Fruit fly (Drosophila melanogaster) whole organism, embryonic: Measurements from ENCODE around the gene Spn88Ea.

Source experiments
- Abd-B ChIP-seq: fragments of 200-800 bp; sonication (Bioruptor generic); optimal IDR thresholded peaks from 2 replicates; lab custom pipeline; 2018; ENCODE audit warnings: missing biosample characterization, mild to moderate bottlenecking, missing genetic modification characterization, moderate library complexity
- Antp ChIP-seq: fragments of 200-800 bp; sonication (Bioruptor generic); optimal IDR thresholded peaks from 3 replicates; lab custom pipeline; 2016; ENCODE audit warnings: missing biosample characterization, missing genetic modification characterization
- BtbVII ChIP-seq: fragments of 200-800 bp; sonication (Bioruptor generic); optimal IDR thresholded peaks from 3 replicates; lab custom pipeline; 2017; ENCODE audit warnings: missing biosample characterization, mild to moderate bottlenecking, missing genetic modification characterization
- CG10366 ChIP-seq: fragments of 200-800 bp; sonication (Bioruptor generic); IDR thresholded peaks from 2 replicates; pipeline ENCODE4 v1.3.6; 2022; ENCODE audit warnings: missing biosample characterization, missing genetic modification characterization
- CG10959 ChIP-seq: fragments of 200-800 bp; sonication (Bioruptor generic); IDR thresholded peaks from 2 replicates; pipeline ENCODE4 v1.3.6; 2022; ENCODE audit warnings: missing biosample characterization, missing genetic modification characterization
- CG11723 ChIP-seq: fragments of 200-800 bp; sonication (Bioruptor generic); optimal IDR thresholded peaks from 2 replicates; lab custom pipeline; 2017; ENCODE audit warnings: missing biosample characterization, mild to moderate bottlenecking, missing genetic modification characterization
- CG13296 ChIP-seq: fragments of 200-800 bp; sonication (Bioruptor generic); optimal IDR thresholded peaks from 3 replicates; lab custom pipeline; 2018; ENCODE audit warnings: missing biosample characterization, mild to moderate bottlenecking, missing genetic modification characterization
- CG13424 ChIP-seq: fragments of 200-800 bp; sonication (Bioruptor generic); optimal IDR thresholded peaks from 2 replicates; lab custom pipeline; 2019; ENCODE audit warnings: missing biosample characterization, mild to moderate bottlenecking, missing genetic modification characterization, moderate library complexity
- CG17359 ChIP-seq: fragments of 200-800 bp; sonication (Bioruptor generic); optimal IDR thresholded peaks from 3 replicates; lab custom pipeline; 2018; ENCODE audit warnings: missing biosample characterization, mild to moderate bottlenecking, missing genetic modification characterization, moderate library complexity
- CG17385 ChIP-seq: fragments of 200-800 bp; sonication (Bioruptor generic); optimal IDR thresholded peaks from 3 replicates; lab custom pipeline; 2018; ENCODE audit warnings: missing biosample characterization, mild to moderate bottlenecking, missing genetic modification characterization
- CG17829 ChIP-seq: fragments of 200-800 bp; optimal IDR thresholded peaks from 2 replicates; lab custom pipeline; 2019; ENCODE audit warnings: missing biosample characterization, mild to moderate bottlenecking, missing genetic modification characterization, moderate library complexity
- CG1792 ChIP-seq: fragments of 200-800 bp; sonication (Bioruptor generic); optimal IDR thresholded peaks from 2 replicates; lab custom pipeline; 2016; ENCODE audit warnings: missing biosample characterization, missing genetic modification characterization
- CG18619 ChIP-seq: fragments of 200-800 bp; sonication (Bioruptor generic); optimal IDR thresholded peaks from 3 replicates; lab custom pipeline; 2017; ENCODE audit warnings: missing biosample characterization, mild to moderate bottlenecking, missing genetic modification characterization
- CG18764 ChIP-seq: fragments of 200-800 bp; sonication (Bioruptor generic); optimal IDR thresholded peaks from 3 replicates; lab custom pipeline; 2016; ENCODE audit warnings: missing biosample characterization, missing genetic modification characterization
- CG2889 ChIP-seq: fragments of 200-800 bp; sonication (Bioruptor generic); IDR thresholded peaks from 3 replicates; pipeline ENCODE4 v1.3.6; 2022; ENCODE audit warnings: missing biosample characterization, missing genetic modification characterization
- CG5180 ChIP-seq: fragments of 200-800 bp; sonication (Bioruptor generic); optimal IDR thresholded peaks from 3 replicates; lab custom pipeline; 2017; ENCODE audit warnings: missing biosample characterization, missing genetic modification characterization, mild to moderate bottlenecking, moderate library complexity, missing genetic modification reagents
- CG8089 ChIP-seq: fragments of 200-800 bp; sonication (Bioruptor generic); optimal IDR thresholded peaks from 3 replicates; lab custom pipeline; 2016; ENCODE audit warnings: missing biosample characterization, missing genetic modification characterization
- CG8290 ChIP-seq, 3 experiments: fragments of 200-800 bp; sonication (Bioruptor generic); optimal IDR thresholded peaks; 2 replicates each; lab custom pipeline; 2016 to 2019; ENCODE audit warnings: missing biosample characterization in 3 of 3, missing genetic modification characterization in 3 of 3, mild to moderate bottlenecking in 2 of 3, moderate library complexity in 1 of 3
- CG8944 ChIP-seq: fragments of 200-800 bp; sonication (Bioruptor generic); optimal IDR thresholded peaks from 3 replicates; lab custom pipeline; 2016; ENCODE audit warnings: missing biosample characterization, missing genetic modification characterization
- CG9727 ChIP-seq: fragments of 200-800 bp; sonication (Bioruptor generic); optimal IDR thresholded peaks from 3 replicates; lab custom pipeline; 2017; ENCODE audit warnings: missing biosample characterization, mild to moderate bottlenecking, missing genetic modification characterization
- H15 ChIP-seq: fragments of 200-800 bp; sonication (Bioruptor generic); IDR thresholded peaks from 3 replicates; pipeline ENCODE4 v1.3.6; 2022; ENCODE audit warnings: missing biosample characterization, missing genetic modification characterization
- HLH3B ChIP-seq: fragments of 200-800 bp; sonication (Bioruptor generic); IDR thresholded peaks from 2 replicates; pipeline ENCODE4 v1.3.6; 2022; ENCODE audit warnings: missing biosample characterization, missing genetic modification characterization
- Neu2 ChIP-seq: fragments of 200-800 bp; sonication (Bioruptor generic); optimal IDR thresholded peaks from 3 replicates; lab custom pipeline; 2016; ENCODE audit warnings: missing biosample characterization, missing genetic modification characterization, borderline replicate concordance
- Nf-YA ChIP-seq: fragments of 200-800 bp; sonication (Bioruptor generic); IDR thresholded peaks from 2 replicates; pipeline ENCODE4 v1.3.6; 2022; ENCODE audit warnings: missing biosample characterization, missing genetic modification characterization
- Opbp ChIP-seq: fragments of 200-800 bp; sonication (Bioruptor generic); IDR thresholded peaks from 3 replicates; pipeline ENCODE4 v1.3.6; 2022; ENCODE audit warnings: missing biosample characterization, missing genetic modification characterization; ENCODE audit not compliant: partially characterized antibody
- Sry-β ChIP-seq: fragments of 200-800 bp; sonication (Bioruptor generic); optimal IDR thresholded peaks from 2 replicates; lab custom pipeline; 2018; ENCODE audit warnings: missing biosample characterization, mild to moderate bottlenecking, missing genetic modification characterization, moderate library complexity
- corto ChIP-seq: fragments of 200-800 bp; sonication (Bioruptor generic); optimal IDR thresholded peaks from 2 replicates; lab custom pipeline; 2016; ENCODE audit warnings: missing biosample characterization, mild to moderate bottlenecking, missing genetic modification characterization, moderate library complexity
- danr ChIP-seq: fragments of 200-800 bp; sonication (Bioruptor generic); IDR thresholded peaks from 2 replicates; pipeline ENCODE4 v1.3.6; 2022; ENCODE audit warnings: missing biosample characterization, missing genetic modification characterization
- dpn ChIP-seq, 2 experiments: fragments of 200-800 bp; sonication (Bioruptor generic); optimal IDR thresholded peaks; 3 replicates each; lab custom pipeline; 2016; ENCODE audit warnings: missing biosample characterization in 2 of 2, missing genetic modification characterization in 2 of 2
- gcm2 ChIP-seq: fragments of 200-800 bp; sonication (Bioruptor generic); optimal IDR thresholded peaks from 2 replicates; lab custom pipeline; 2016; ENCODE audit warnings: missing biosample characterization, missing genetic modification characterization
- gem ChIP-seq: fragments of 200-800 bp; sonication (Bioruptor generic); optimal IDR thresholded peaks from 2 replicates; lab custom pipeline; 2019; ENCODE audit warnings: missing biosample characterization, mild to moderate bottlenecking, missing genetic modification characterization, moderate library complexity
- gfzf ChIP-seq: fragments of 200-800 bp; sonication (Bioruptor generic); optimal IDR thresholded peaks from 2 replicates; lab custom pipeline; 2016; ENCODE audit warnings: missing biosample characterization, mild to moderate bottlenecking, missing genetic modification characterization, moderate library complexity
- hb ChIP-seq: fragments of 200-800 bp; sonication (Bioruptor generic); IDR thresholded peaks from 3 replicates; pipeline ENCODE4 v1.3.6; 2022; ENCODE audit warnings: missing biosample characterization, missing genetic modification characterization; ENCODE audit not compliant: partially characterized antibody
- hkb ChIP-seq, 2 experiments: fragments of 200-800 bp in 1 of 2; fragments of >200 bp in 1 of 2; sonication (Bioruptor generic) in 1 of 2; IDR thresholded peaks in 1 of 2; optimal IDR thresholded peaks in 1 of 2; 2 replicates each; pipeline versions ENCODE4 v1.3.6 to Lab custom; 2017 to 2022; ENCODE audit warnings: missing biosample characterization in 1 of 2, missing genetic modification characterization in 1 of 2
- kay ChIP-seq: fragments of 200-800 bp; sonication (Bioruptor generic); optimal IDR thresholded peaks from 2 replicates; lab custom pipeline; 2016; ENCODE audit warnings: missing biosample characterization, missing genetic modification characterization
- pnt ChIP-seq: fragments of 200-800 bp; sonication (Bioruptor generic); optimal IDR thresholded peaks from 3 replicates; lab custom pipeline; 2016; ENCODE audit warnings: missing biosample characterization, missing genetic modification characterization
- sqz ChIP-seq: fragments of 200-800 bp; sonication (Bioruptor generic); optimal IDR thresholded peaks from 3 replicates; lab custom pipeline; 2018; ENCODE audit warnings: missing biosample characterization, mild to moderate bottlenecking, missing genetic modification characterization
- sr ChIP-seq: fragments of 200-800 bp; sonication (Bioruptor generic); IDR thresholded peaks from 3 replicates; pipeline ENCODE4 v1.3.6; 2022; ENCODE audit warnings: missing biosample characterization, missing genetic modification characterization
- tin ChIP-seq: fragments of 200-800 bp; sonication (Bioruptor generic); optimal IDR thresholded peaks from 3 replicates; lab custom pipeline; 2016; ENCODE audit warnings: missing biosample characterization, missing genetic modification characterization
- tll ChIP-seq, 2 experiments: fragments of 200-800 bp in 1 of 2; fragments of >200 bp in 1 of 2; sonication (Bioruptor generic) in 1 of 2; optimal IDR thresholded peaks; 2 replicates each; lab custom pipeline; 2017 to 2019; ENCODE audit warnings: missing biosample characterization in 2 of 2, missing genetic modification characterization in 2 of 2, mild to moderate bottlenecking in 1 of 2, moderate library complexity in 1 of 2
- toy ChIP-seq: fragments of 200-800 bp; sonication (Bioruptor generic); IDR thresholded peaks from 2 replicates; pipeline ENCODE4 v1.3.6; 2022; ENCODE audit warnings: missing biosample characterization, missing genetic modification characterization
- tx ChIP-seq: fragments of 200-800 bp; sonication (Bioruptor generic); optimal IDR thresholded peaks from 2 replicates; lab custom pipeline; 2016; ENCODE audit warnings: missing biosample characterization, missing genetic modification characterization
- yki ChIP-seq: fragments of >200 bp; optimal IDR thresholded peaks from 3 replicates; lab custom pipeline; 2018
- zen ChIP-seq: fragments of 200-800 bp; sonication (Bioruptor generic); optimal IDR thresholded peaks from 3 replicates; lab custom pipeline; 2018; ENCODE audit warnings: missing biosample characterization, mild to moderate bottlenecking, missing genetic modification characterization, moderate library complexity
- zfh1 ChIP-seq: fragments of 200-800 bp; sonication (Bioruptor generic); IDR thresholded peaks from 3 replicates; pipeline ENCODE4 v1.3.6; 2022; ENCODE audit warnings: missing biosample characterization, missing genetic modification characterization

Gene Spn88Ea

dm6 chr3R:15213362-15213989 lies 7.2 kb upstream of the Spn88Ea start, which contains the start of the genes CG6654 and CG4210 (continued):
- TF ChIP-seq CG17829 (tag; lab: Kevin White, UChicago) (peak; percentile 38), dpn (GFP tag; optimal IDR thresholded peaks at IDR 0.05; lab: Kevin White, UChicago) (peak in 1 of 2 experiments; percentile 9), zen (tag; lab: Kevin White, UChicago) (peak; percentile 36), gfzf (peak; percentile 86), H15 (no peak), CG17385 (GFP tag; lab: Kevin White, UChicago) (peak; percentile 4), CG9727 (peak; percentile 1)

dm6 chr3R:15208712-15209499 lies 2.7 kb upstream of the Spn88Ea start, which contains the start of the genes Spn88Eb and Mau2:
TSS of gene Spn88Eb (minus strand) at chr3R:15208762.
TSS of gene Mau2 (plus strand) at chr3R:15209204.
- no peak for TF ChIP-seq tll (GFP tag; optimal IDR thresholded peaks at IDR 0.05; lab: Kevin White, UChicago)
- TF ChIP-seq CG8944 (GFP tag; lab: Kevin White, UChicago) = peak; percentile 60
- peak; percentile 38 for TF ChIP-seq CG8089 (GFP tag; lab: Kevin White, UChicago)
- TF ChIP-seq gcm2 (GFP tag; lab: Kevin White, UChicago) = no peak
- peak; percentile 55 for TF ChIP-seq CG8290 (GFP tag; optimal IDR thresholded peaks at IDR 0.05; lab: Kevin White, UChicago)
- peak in 1 of 2 experiments; percentile 53 for TF ChIP-seq CG8290 (tag; optimal IDR thresholded peaks at IDR 0.05; lab: Kevin White, UChicago)
- TF ChIP-seq Neu2 (GFP tag; lab: Kevin White, UChicago) = no peak
- peak; percentile 45 for TF ChIP-seq CG18619 (GFP tag; lab: Kevin White, UChicago)
- no peak for TF ChIP-seq CG11723 (GFP tag; lab: Kevin White, UChicago)
- no peak for TF ChIP-seq BtbVII (GFP tag; lab: Kevin White, UChicago)
- no peak for TF ChIP-seq sqz (GFP tag; lab: Kevin White, UChicago)
- peak; percentile 60 for TF ChIP-seq CG13424 (tag; lab: Kevin White, UChicago)
- TF ChIP-seq CG13296 (GFP tag; lab: Kevin White, UChicago) = peak; percentile 65
- TF ChIP-seq CG10366 (GFP tag; lab: Robert Waterston, UW) = peak; percentile 74
- TF ChIP-seq Opbp = peak; percentile 84
- peak; percentile 9 for TF ChIP-seq tx (GFP tag; lab: Kevin White, UChicago)
- peak; percentile 48 for TF ChIP-seq CG18764 (GFP tag; lab: Kevin White, UChicago)
- no peak for TF ChIP-seq CG2889 (GFP tag; lab: Robert Waterston, UW)
- 0 out of 2 replicates have a peak, but pooled peaks have one; percentile 30 for TF ChIP-seq Nf-YA (GFP tag; lab: Robert Waterston, UW)
- TF ChIP-seq Abd-B (GFP tag; lab: Kevin White, UChicago) = peak; percentile 63
- peak; percentile 69 for TF ChIP-seq tin
- peak; percentile 60 for TF ChIP-seq kay (GFP tag; lab: Kevin White, UChicago)
- peak; percentile 9 for TF ChIP-seq pnt
- TF ChIP-seq hb = no peak
- TF ChIP-seq zfh1 = peak; percentile 76
- peak; percentile 43 for TF ChIP-seq CG17359
- peak; percentile 53; the same call in 1 of the 2 replicates for TF ChIP-seq HLH3B
- TF ChIP-seq CG10959 (GFP tag; lab: Robert Waterston, UW) = no peak
- peak; percentile 75 for TF ChIP-seq Antp (GFP tag; lab: Kevin White, UChicago)
- peak; percentile 85 for TF ChIP-seq Sry-β (GFP tag; lab: Kevin White, UChicago)
- TF ChIP-seq gem (tag; lab: Kevin White, UChicago) = no peak
- TF ChIP-seq CG1792 = no peak
- TF ChIP-seq corto (GFP tag; lab: Kevin White, UChicago) = no peak
- TF ChIP-seq danr (GFP tag; lab: Robert Waterston, UW) = no peak
- no peak for TF ChIP-seq CG5180 (GFP tag; lab: Kevin White, UChicago)
- no peak; the same call in 1 of the 2 replicates for TF ChIP-seq toy (GFP tag; lab: Robert Waterston, UW)
- no peak for TF ChIP-seq yki (lab: Kevin White, UChicago)
- 0 out of 3 replicates have a peak, but pooled peaks have one; percentile 5 for TF ChIP-seq sr (GFP tag; lab: Robert Waterston, UW)
- no peak for TF ChIP-seq hkb (optimal IDR thresholded peaks at IDR 0.05; lab: Kevin White, UChicago)
- TF ChIP-seq hkb (GFP tag; IDR thresholded peaks at IDR 0.05; lab: Robert Waterston, UW) = peak; percentile 19; the same call in 1 of the 2 replicates
